Worm (Caenorhabditis elegans) whole organism, L2 larva: Measurements from ENCODE around the gene C25F9.9.

Source experiments
- aly-2 ChIP-seq: fragments of 150-350 bp; optimal IDR thresholded peaks from 2 replicates; lab custom pipeline; 2014; ENCODE audit warnings: missing biosample characterization, missing genetic modification characterization
- ama-1 ChIP-seq: fragments of 150-350 bp; optimal IDR thresholded peaks from 2 replicates; lab custom pipeline; 2018; ENCODE audit warnings: inconsistent platforms
- ceh-16 ChIP-seq: fragments of 150-350 bp; optimal IDR thresholded peaks from 2 replicates; lab custom pipeline; 2014; ENCODE audit warnings: missing biosample characterization, missing genetic modification characterization
- ceh-82 ChIP-seq: fragments of 150-350 bp; optimal IDR thresholded peaks from 2 replicates; lab custom pipeline; 2014; ENCODE audit warnings: missing biosample characterization, missing genetic modification characterization
- dmd-4 ChIP-seq: sonication (generic microtip); optimal IDR thresholded peaks from 2 replicates; lab custom pipeline; 2017; ENCODE audit warnings: missing biosample characterization, missing genetic modification characterization
- lin-39 ChIP-seq: fragments of 150-350 bp; optimal IDR thresholded peaks from 2 replicates; lab custom pipeline; 2014; ENCODE audit warnings: missing biosample characterization, missing genetic modification reagents, missing genetic modification characterization
- lsy-2 ChIP-seq, 2 experiments: fragments of 150-350 bp in 1 of 2; sonication (generic microtip) in 1 of 2; optimal IDR thresholded peaks; 2 replicates each; lab custom pipeline; 2014 to 2017; ENCODE audit warnings: missing biosample characterization in 2 of 2, missing genetic modification characterization in 2 of 2
- nhr-12 ChIP-seq: fragments of 150-350 bp; optimal IDR thresholded peaks from 2 replicates; lab custom pipeline; 2014; ENCODE audit warnings: missing biosample characterization, missing genetic modification characterization
- nhr-25 ChIP-seq: fragments of 150-350 bp; sonication (generic microtip); optimal IDR thresholded peaks from 3 replicates; lab custom pipeline; 2014; ENCODE audit warnings: missing biosample characterization, missing genetic modification characterization
- nhr-77 ChIP-seq: fragments of 150-350 bp; optimal IDR thresholded peaks from 2 replicates; lab custom pipeline; 2014; ENCODE audit warnings: missing biosample characterization, missing genetic modification characterization
- skn-1 ChIP-seq: sonication (generic microtip); optimal IDR thresholded peaks from 2 replicates; lab custom pipeline; 2017; ENCODE audit warnings: missing biosample characterization, missing genetic modification characterization
- snpc-4 ChIP-seq: fragments of 150-350 bp; optimal IDR thresholded peaks from 2 replicates; lab custom pipeline; 2014; ENCODE audit warnings: missing biosample characterization, missing genetic modification characterization
- unc-62 ChIP-seq: fragments of 150-350 bp; optimal IDR thresholded peaks from 2 replicates; lab custom pipeline; 2014; ENCODE audit warnings: missing biosample characterization, missing genetic modification reagents, missing genetic modification characterization
- zag-1 ChIP-seq: fragments of 150-350 bp; optimal IDR thresholded peaks from 2 replicates; lab custom pipeline; 2014; ENCODE audit warnings: missing biosample characterization, missing genetic modification characterization

DNA sequence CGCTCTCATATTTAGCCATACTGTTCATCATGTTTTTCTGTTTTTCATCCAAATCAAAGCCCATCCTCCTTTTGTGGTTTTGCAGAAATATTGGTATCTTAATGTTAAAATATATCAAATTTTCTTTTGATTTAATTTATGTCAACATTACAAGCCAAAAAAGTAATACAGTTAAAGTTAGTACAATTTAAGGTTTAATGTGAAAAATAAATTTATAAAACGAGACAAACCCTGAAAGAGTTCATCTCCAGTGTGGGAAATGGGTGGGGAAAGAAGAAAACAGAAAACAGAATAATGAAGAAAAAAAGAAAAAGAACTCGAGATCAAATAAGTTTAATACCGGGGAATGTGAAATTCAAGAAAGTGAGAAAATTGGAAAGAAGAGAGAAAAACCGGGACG, 32.4 kb downstream of the C25F9.9 start, which contains the start of gene M04C3.2:
- no peak for TF ChIP-seq zag-1 (tag; lab: Kevin White, UChicago)
- TF ChIP-seq lin-39 (tag; lab: Kevin White, UChicago) = no peak
- no peak for TF ChIP-seq lsy-2 (tag; optimal IDR thresholded peaks at IDR 0.05; lab: Kevin White, UChicago)
- TF ChIP-seq ama-1 (lab: Kevin White, UChicago) = no peak
- no peak for TF ChIP-seq nhr-25 (tag; lab: Kevin White, UChicago)
- no peak for TF ChIP-seq aly-2 (tag; lab: Kevin White, UChicago)
- no peak for TF ChIP-seq unc-62 (GFP tag; lab: Kevin White, UChicago)
- TF ChIP-seq ceh-16 = no peak
- TF ChIP-seq ceh-82 (tag; lab: Kevin White, UChicago) = no peak
- TF ChIP-seq nhr-77 (tag; lab: Kevin White, UChicago) = no peak
- TF ChIP-seq snpc-4 (tag; lab: Kevin White, UChicago) = no peak
- TF ChIP-seq nhr-12 (tag; lab: Kevin White, UChicago) = no peak
- no peak for TF ChIP-seq skn-1 (tag; lab: Kevin White, UChicago)
- TF ChIP-seq dmd-4 (tag; lab: Kevin White, UChicago) = no peak
